Worm (Caenorhabditis elegans) whole organism, L1 larva: ENCODE results near the gene K12H6.6.

Experiments
- fos-1 ChIP-seq: fragments of 150-350 bp; optimal IDR thresholded peaks from 2 replicates; lab custom pipeline; 2014; ENCODE audit warnings: missing biosample characterization, missing genetic modification characterization
- unc-130 ChIP-seq: fragments of 150-350 bp; optimal IDR thresholded peaks from 2 replicates; lab custom pipeline; 2017; ENCODE audit warnings: missing biosample characterization, missing genetic modification characterization, inconsistent platforms
- ztf-4 ChIP-seq: fragments of 150-350 bp; optimal IDR thresholded peaks from 2 replicates; lab custom pipeline; 2014; ENCODE audit warnings: missing biosample characterization, missing genetic modification characterization

DNA sequence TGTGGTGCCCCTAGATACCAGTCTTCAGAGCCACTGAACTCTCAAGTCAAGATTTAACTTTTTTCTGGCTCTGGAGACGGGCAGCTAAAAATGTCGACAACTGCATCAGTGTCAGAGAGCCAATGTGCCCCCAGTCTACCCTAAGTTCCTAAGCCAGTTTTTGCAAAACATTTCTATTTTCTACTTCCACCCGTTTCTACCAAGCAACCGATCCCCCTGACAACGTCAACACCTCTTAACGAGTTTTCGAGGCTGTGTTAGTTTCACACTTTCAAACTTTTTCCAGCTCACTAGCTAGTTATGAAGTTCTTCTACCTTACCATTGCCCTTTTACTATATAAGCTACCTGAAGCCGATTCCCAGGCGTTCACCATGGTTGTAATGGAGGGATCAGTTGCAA is 33.2 kb upstream of the K12H6.6 start, which contains the start of gene Y110A2AL.5:
- TF ChIP-seq fos-1 (tag; lab: Kevin White, UChicago): no peak
- no peak for TF ChIP-seq ztf-4 (tag; lab: Kevin White, UChicago)
- no peak for TF ChIP-seq unc-130 (tag; lab: Kevin White, UChicago)
